Worm (Caenorhabditis elegans): ENCODE results near the gene ndab-2.

The ndab-2 gene

DNA sequence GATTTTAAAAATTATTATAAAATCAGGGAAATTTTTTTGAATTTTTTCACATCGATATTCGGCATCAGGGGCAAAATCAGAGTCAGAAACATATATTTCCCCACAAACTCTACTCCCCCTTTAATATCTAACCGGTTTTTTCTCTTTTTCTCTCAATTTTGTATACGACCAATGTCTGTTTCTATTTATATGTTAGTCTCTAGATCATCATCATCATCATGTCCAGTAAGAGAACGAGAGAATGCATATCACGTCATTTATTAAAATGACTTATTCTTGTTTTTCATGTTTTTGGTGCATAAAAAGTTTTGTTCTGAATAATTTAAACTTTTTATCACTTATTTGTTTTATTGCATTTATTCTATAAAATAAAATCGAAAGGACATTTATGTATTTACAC, 28.0 kb upstream of the ndab-2 start (continued):
- TF ChIP-seq F13H6.1 (tag; optimal IDR thresholded peaks at IDR 0.05) (no peak), mec-3 (tag; optimal IDR thresholded peaks at IDR 0.05; ENCODE audit: borderline replicate concordance) (no peak), npax-4 (tag; optimal IDR thresholded peaks at IDR 0.05) (no peak), pha-4 (tag; optimal IDR thresholded peaks at IDR 0.05) (no peak)

DNA sequence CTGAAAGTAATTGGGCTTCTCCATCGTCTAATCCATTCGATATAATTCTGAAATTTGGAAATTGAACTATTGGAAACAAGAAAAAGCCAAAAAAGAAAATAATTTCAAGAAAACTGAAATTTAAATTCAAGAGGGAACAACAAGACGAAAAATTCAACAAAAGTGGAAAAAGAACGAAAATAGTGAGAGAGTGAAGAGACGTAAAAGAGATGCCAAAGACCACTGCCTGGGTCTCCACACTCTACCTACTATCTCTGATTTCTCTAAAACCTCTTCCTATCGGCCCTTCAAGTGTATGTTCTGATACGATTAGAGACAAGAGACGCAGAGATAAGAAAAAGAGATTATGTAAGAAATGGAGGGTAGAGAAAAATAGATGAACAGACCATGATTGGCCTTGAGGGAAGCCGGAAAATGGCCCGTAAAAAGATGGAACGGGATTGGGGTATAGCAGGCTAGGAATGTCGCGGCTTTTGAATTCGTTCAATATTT, 26.8 kb upstream of the ndab-2 start, which contains the start of gene ogt-1:
Gene ogt-1 (minus strand): TSS at position 51 of the 492 bp plus-strand sequence.
- TF ChIP-seq pax-1 (tag; optimal IDR thresholded peaks at IDR 0.05) = peak; percentile 79
- no peak for TF ChIP-seq che-1 (tag; optimal IDR thresholded peaks at IDR 0.05)
- no peak for TF ChIP-seq eyg-1 (tag; optimal IDR thresholded peaks at IDR 0.05)
- TF ChIP-seq Y22D7AL.16 (tag; optimal IDR thresholded peaks at IDR 0.05) = no peak
- TF ChIP-seq hlh-13 (GFP tag; optimal IDR thresholded peaks at IDR 0.05) = no peak
- TF ChIP-seq pqm-1 (tag; optimal IDR thresholded peaks at IDR 0.05) = no peak
- no peak for TF ChIP-seq ceh-30 (tag; optimal IDR thresholded peaks at IDR 0.05)
- no peak for TF ChIP-seq ahr-1 (tag; optimal IDR thresholded peaks at IDR 0.05)
- TF ChIP-seq sdc-2 (tag; optimal IDR thresholded peaks at IDR 0.05) = no peak
- no peak for TF ChIP-seq ztf-16 (tag; optimal IDR thresholded peaks at IDR 0.05)
- TF ChIP-seq hlh-6 (tag; optimal IDR thresholded peaks at IDR 0.05) = no peak
- TF ChIP-seq ama-1 (optimal IDR thresholded peaks at IDR 0.05) = no peak
- no peak for TF ChIP-seq K09A11.1 (tag; optimal IDR thresholded peaks at IDR 0.05; ENCODE audit: insufficient read depth)
- no peak for TF ChIP-seq ceh-34 (tag; optimal IDR thresholded peaks at IDR 0.05)
- TF ChIP-seq nfya-1 (tag; optimal IDR thresholded peaks at IDR 0.05) = peak; percentile 93
- TF ChIP-seq odd-2 (tag; optimal IDR thresholded peaks at IDR 0.05) = no peak
- TF ChIP-seq ceh-24 (tag; optimal IDR thresholded peaks at IDR 0.05) = no peak
- peak; percentile 4 for TF ChIP-seq tbx-2 (tag; optimal IDR thresholded peaks at IDR 0.05)
- TF ChIP-seq hlh-15 (tag; optimal IDR thresholded peaks at IDR 0.05) = no peak
- TF ChIP-seq fkh-10 (GFP tag; optimal IDR thresholded peaks at IDR 0.05) = no peak
- no peak for TF ChIP-seq F13H6.1 (tag; optimal IDR thresholded peaks at IDR 0.05)
- no peak for TF ChIP-seq pat-9 (tag; optimal IDR thresholded peaks at IDR 0.05)
- TF ChIP-seq rnt-1 (tag; optimal IDR thresholded peaks at IDR 0.05) = peak; percentile 14
- no peak for TF ChIP-seq lim-6 (tag; optimal IDR thresholded peaks at IDR 0.05)
- TF ChIP-seq ttx-3 (tag; optimal IDR thresholded peaks at IDR 0.05) = no peak
- no peak for TF ChIP-seq ceh-48 (tag; optimal IDR thresholded peaks at IDR 0.05)
- no peak for TF ChIP-seq npax-4 (tag; optimal IDR thresholded peaks at IDR 0.05)
- no peak for TF ChIP-seq dmd-4 (tag; optimal IDR thresholded peaks at IDR 0.05; ENCODE audit: borderline replicate concordance)
- TF ChIP-seq ceh-45 (GFP tag; IDR thresholded peaks at IDR 0.05) = no peak
- TF ChIP-seq fkh-6 (tag; optimal IDR thresholded peaks at IDR 0.05) = no peak
- no peak for TF ChIP-seq ref-2 (tag; optimal IDR thresholded peaks at IDR 0.05)
- peak; percentile 78 for TF ChIP-seq unc-55 (GFP tag; optimal IDR thresholded peaks at IDR 0.05)
- no peak for TF ChIP-seq zip-5 (tag; optimal IDR thresholded peaks at IDR 0.05)
- peak; percentile 68 for TF ChIP-seq ceh-31 (tag; optimal IDR thresholded peaks at IDR 0.05)
- TF ChIP-seq ceh-18 (tag; optimal IDR thresholded peaks at IDR 0.05) = peak; percentile 9
- no peak for TF ChIP-seq pha-2 (tag; optimal IDR thresholded peaks at IDR 0.05)
- TF ChIP-seq ceh-19 (GFP tag; optimal IDR thresholded peaks at IDR 0.05) = no peak
- TF ChIP-seq sox-2 (GFP tag; IDR thresholded peaks at IDR 0.05) = no peak
- no peak for TF ChIP-seq ceh-9 (tag; optimal IDR thresholded peaks at IDR 0.05)
- no peak for TF ChIP-seq pros-1 (tag; optimal IDR thresholded peaks at IDR 0.05)
- no peak for TF ChIP-seq K02D7.2 (tag; optimal IDR thresholded peaks at IDR 0.05)
- TF ChIP-seq hlh-30 (tag; optimal IDR thresholded peaks at IDR 0.05; ENCODE audit: insufficient read depth) = no peak
- TF ChIP-seq dve-1 (tag; optimal IDR thresholded peaks at IDR 0.05) = peak; percentile 12
- TF ChIP-seq nhr-11 (tag; optimal IDR thresholded peaks at IDR 0.05) = no peak
- TF ChIP-seq elt-4 (tag; optimal IDR thresholded peaks at IDR 0.05) = no peak
- TF ChIP-seq lin-11 (tag; optimal IDR thresholded peaks at IDR 0.05) = no peak
- no peak for TF ChIP-seq tbx-7 (tag; optimal IDR thresholded peaks at IDR 0.05)
- TF ChIP-seq pag-3 (tag; optimal IDR thresholded peaks at IDR 0.05; ENCODE audit: borderline replicate concordance) = no peak
- TF ChIP-seq unc-3 (GFP tag; conservative IDR thresholded peaks at IDR 0.05) = no peak
- no peak for TF ChIP-seq unc-3 (tag; optimal IDR thresholded peaks at IDR 0.05)
